Worm (Caenorhabditis elegans) whole organism, L1 larva: ENCODE data around the gene mig-10.
A peak's percentile ranks its signal among the peaks of the same experiment; 100 is the strongest.

Source experiments
- blmp-1 ChIP-seq: fragments of 150-350 bp; optimal IDR thresholded peaks from 2 replicates; lab custom pipeline; 2014; ENCODE audit warnings: missing biosample characterization, missing genetic modification characterization
- ceh-63 ChIP-seq: fragments of 200-800 bp; sonication (Bioruptor generic); optimal IDR thresholded peaks from 2 replicates; lab custom pipeline; 2018; ENCODE audit warnings: mild to moderate bottlenecking, missing genetic modification characterization, missing compliant biosample characterization
- ceh-82 ChIP-seq, 3 experiments: fragments of 150-350 bp in 1 of 3; sonication (generic microtip) in 2 of 3; optimal IDR thresholded peaks; 2 replicates each; lab custom pipeline; 2014 to 2017; ENCODE audit warnings: missing biosample characterization in 3 of 3, missing genetic modification characterization in 3 of 3
- ceh-88 ChIP-seq: fragments of 200-800 bp; sonication (Bioruptor generic); IDR thresholded peaks from 2 replicates; pipeline ENCODE4 v1.3.6; 2022; ENCODE audit warnings: missing genetic modification characterization, missing compliant biosample characterization
- dpl-1 ChIP-seq, 3 experiments: fragments of 150-350 bp in 2 of 3; sonication (generic microtip) in 1 of 3; optimal IDR thresholded peaks; 2 replicates each; lab custom pipeline; 2014 to 2017; ENCODE audit warnings: missing biosample characterization in 3 of 3, missing genetic modification characterization in 3 of 3, missing genetic modification reagents in 3 of 3
- efl-1 ChIP-seq, 4 experiments: fragments of 150-350 bp; optimal IDR thresholded peaks in 3 of 4; peaks in 1 of 4; 1 replicate in 1 of 4; 2 replicates in 3 of 4; lab custom pipeline; 2014; ENCODE audit warnings: missing biosample characterization in 2 of 4, missing genetic modification characterization in 2 of 4, missing genetic modification reagents in 2 of 4
- efl-3 ChIP-seq: fragments of 200-800 bp; sonication (Bioruptor generic); optimal IDR thresholded peaks from 2 replicates; lab custom pipeline; 2018; ENCODE audit warnings: mild to moderate bottlenecking, missing genetic modification characterization, missing compliant biosample characterization
- fkh-4 ChIP-seq: sonication (generic microtip); optimal IDR thresholded peaks from 2 replicates; lab custom pipeline; 2016; ENCODE audit warnings: missing compliant biosample characterization, missing genetic modification characterization, borderline replicate concordance
- hlh-4 ChIP-seq: sonication (generic microtip); optimal IDR thresholded peaks from 2 replicates; lab custom pipeline; 2016; ENCODE audit warnings: mild to moderate bottlenecking, missing genetic modification characterization, missing compliant biosample characterization
- irx-1 ChIP-seq: sonication (generic microtip); optimal IDR thresholded peaks from 2 replicates; lab custom pipeline; 2016; ENCODE audit warnings: missing genetic modification characterization, missing compliant biosample characterization
- lin-15B ChIP-seq: fragments of 150-350 bp; sonication (generic microtip); optimal IDR thresholded peaks from 3 replicates; lab custom pipeline; 2014; ENCODE audit warnings: missing biosample characterization, missing genetic modification characterization
- lin-35 ChIP-seq, 2 experiments: fragments of 150-350 bp; optimal IDR thresholded peaks; 2 replicates each; lab custom pipeline; 2014; ENCODE audit warnings: missing biosample characterization in 2 of 2, missing genetic modification characterization in 2 of 2, missing genetic modification reagents in 2 of 2
- lir-3 ChIP-seq: sonication (generic microtip); optimal IDR thresholded peaks from 2 replicates; lab custom pipeline; 2016; ENCODE audit warnings: mild to moderate bottlenecking, missing genetic modification characterization, moderate library complexity, missing compliant biosample characterization; ENCODE audit not compliant: poor library complexity
- lsy-2 ChIP-seq, 2 experiments: fragments of 150-350 bp; optimal IDR thresholded peaks; 2 replicates each; lab custom pipeline; 2014; ENCODE audit warnings: missing biosample characterization in 2 of 2, missing genetic modification characterization in 2 of 2
- mab-9 ChIP-seq: fragments of 200-800 bp; sonication (Bioruptor generic); IDR thresholded peaks from 2 replicates; pipeline ENCODE4 v1.3.6; 2022; ENCODE audit warnings: missing genetic modification reagents, missing genetic modification characterization, missing compliant biosample characterization
- nhr-12 ChIP-seq: sonication (generic microtip); optimal IDR thresholded peaks from 2 replicates; lab custom pipeline; 2017; ENCODE audit warnings: missing biosample characterization, missing genetic modification characterization
- nhr-20 ChIP-seq: sonication (generic microtip); optimal IDR thresholded peaks from 2 replicates; lab custom pipeline; 2016; ENCODE audit warnings: mild to moderate bottlenecking, missing genetic modification characterization, missing compliant biosample characterization
- nhr-237 ChIP-seq: fragments of 150-350 bp; optimal IDR thresholded peaks from 2 replicates; lab custom pipeline; 2014; ENCODE audit warnings: missing biosample characterization, missing genetic modification characterization
- nhr-28 ChIP-seq: fragments of 150-350 bp; optimal IDR thresholded peaks from 2 replicates; lab custom pipeline; 2014; ENCODE audit warnings: missing biosample characterization, missing genetic modification characterization
- nhr-71 ChIP-seq: sonication (generic microtip); optimal IDR thresholded peaks from 2 replicates; lab custom pipeline; 2016; ENCODE audit warnings: mild to moderate bottlenecking, missing genetic modification characterization, moderate library complexity, missing compliant biosample characterization
- nhr-76 ChIP-seq: sonication (generic microtip); optimal IDR thresholded peaks from 2 replicates; lab custom pipeline; 2017; ENCODE audit warnings: missing biosample characterization, missing genetic modification characterization
- nhr-77 ChIP-seq: fragments of 150-350 bp; optimal IDR thresholded peaks from 2 replicates; lab custom pipeline; 2014; ENCODE audit warnings: missing biosample characterization, missing genetic modification characterization
- nhr-84 ChIP-seq: sonication (generic microtip); optimal IDR thresholded peaks from 2 replicates; lab custom pipeline; 2017; ENCODE audit warnings: missing biosample characterization, missing genetic modification characterization
- nhr-85 ChIP-seq: sonication (generic microtip); peaks from one replicate; lab custom pipeline; 2016; ENCODE audit warnings: missing genetic modification characterization, inconsistent platforms, missing compliant biosample characterization
- nhr-90 ChIP-seq: sonication (generic microtip); optimal IDR thresholded peaks from 2 replicates; lab custom pipeline; 2016; ENCODE audit warnings: mild to moderate bottlenecking, missing genetic modification characterization, missing compliant biosample characterization; ENCODE audit not compliant: poor library complexity
- pag-3 ChIP-seq: sonication (generic microtip); optimal IDR thresholded peaks from 2 replicates; lab custom pipeline; 2017; ENCODE audit warnings: missing genetic modification characterization, mild to moderate bottlenecking, missing compliant biosample characterization, antibody characterized with exemption, borderline replicate concordance; ENCODE audit not compliant: insufficient read depth
- pax-3 ChIP-seq: fragments of 200-800 bp; sonication (Bioruptor generic); optimal IDR thresholded peaks from 2 replicates; lab custom pipeline; 2018; ENCODE audit warnings: mild to moderate bottlenecking, missing genetic modification characterization, moderate library complexity, missing compliant biosample characterization
- pqm-1 ChIP-seq: sonication (generic microtip); optimal IDR thresholded peaks from 3 replicates; lab custom pipeline; 2017; ENCODE audit warnings: missing biosample characterization, missing genetic modification characterization
- rnt-1 ChIP-seq: sonication (generic microtip); optimal IDR thresholded peaks from 2 replicates; lab custom pipeline; 2016; ENCODE audit warnings: mild to moderate bottlenecking, missing genetic modification characterization, moderate library complexity, missing compliant biosample characterization
- skn-1 ChIP-seq: fragments of 150-350 bp; optimal IDR thresholded peaks from 2 replicates; lab custom pipeline; 2014; ENCODE audit warnings: missing biosample characterization, missing genetic modification characterization
- snu-23 ChIP-seq: sonication (generic microtip); optimal IDR thresholded peaks from 2 replicates; lab custom pipeline; 2016; ENCODE audit warnings: missing genetic modification characterization, missing compliant biosample characterization
- sptf-1 ChIP-seq: fragments of 150-350 bp; optimal IDR thresholded peaks from 2 replicates; lab custom pipeline; 2014; ENCODE audit warnings: missing biosample characterization, missing genetic modification characterization
- sup-37 ChIP-seq: fragments of 200-800 bp; sonication (Bioruptor generic); optimal IDR thresholded peaks from 2 replicates; lab custom pipeline; 2018; ENCODE audit warnings: mild to moderate bottlenecking, missing genetic modification characterization, missing compliant biosample characterization
- swsn-7 ChIP-seq: sonication (generic microtip); optimal IDR thresholded peaks from 2 replicates; lab custom pipeline; 2016; ENCODE audit warnings: missing genetic modification characterization, missing compliant biosample characterization
- tbx-2 ChIP-seq: sonication (generic microtip); optimal IDR thresholded peaks from 2 replicates; lab custom pipeline; 2016; ENCODE audit warnings: missing genetic modification characterization, missing compliant biosample characterization
- unc-130 ChIP-seq: fragments of 150-350 bp; optimal IDR thresholded peaks from 2 replicates; lab custom pipeline; 2017; ENCODE audit warnings: missing biosample characterization, missing genetic modification characterization, inconsistent platforms
- unc-30 ChIP-seq: sonication (generic microtip); optimal IDR thresholded peaks from 2 replicates; lab custom pipeline; 2017; ENCODE audit warnings: missing biosample characterization, missing genetic modification characterization
- unc-62 ChIP-seq: fragments of 150-350 bp; optimal IDR thresholded peaks from 2 replicates; lab custom pipeline; 2014; ENCODE audit warnings: missing biosample characterization, missing genetic modification reagents, missing genetic modification characterization
- unc-98 ChIP-seq: fragments of 200-800 bp; sonication (Bioruptor generic); IDR thresholded peaks from 2 replicates; pipeline ENCODE4 v1.3.6; 2022; ENCODE audit warnings: missing genetic modification characterization, missing compliant biosample characterization
- vab-15 ChIP-seq: sonication (generic microtip); optimal IDR thresholded peaks from 2 replicates; lab custom pipeline; 2017; ENCODE audit warnings: missing genotype, mild to moderate bottlenecking, missing genetic modification characterization, missing compliant biosample characterization
- xbp-1 ChIP-seq: sonication (generic microtip); optimal IDR thresholded peaks from 2 replicates; lab custom pipeline; 2016; ENCODE audit warnings: missing genetic modification characterization, missing compliant biosample characterization
- zag-1 ChIP-seq: fragments of 150-350 bp; optimal IDR thresholded peaks from 2 replicates; lab custom pipeline; 2014; ENCODE audit warnings: missing biosample characterization, missing genetic modification characterization
- zip-4 ChIP-seq: fragments of 200-800 bp; sonication (Bioruptor generic); optimal IDR thresholded peaks from 2 replicates; lab custom pipeline; 2018; ENCODE audit warnings: mild to moderate bottlenecking, missing genetic modification characterization, moderate library complexity, missing compliant biosample characterization
- ztf-11 ChIP-seq, 2 experiments: sonication (generic microtip); optimal IDR thresholded peaks; 2 replicates each; lab custom pipeline; 2016 to 2017; ENCODE audit warnings: missing genetic modification characterization in 2 of 2, missing biosample characterization in 1 of 2, missing compliant biosample characterization in 1 of 2
- ztf-4 ChIP-seq: fragments of 150-350 bp; optimal IDR thresholded peaks from 2 replicates; lab custom pipeline; 2014; ENCODE audit warnings: missing biosample characterization, missing genetic modification characterization

The mig-10 gene

ce11 chrIII:8268296-8268695, 10.6 kb upstream of the mig-10 start, which contains the start of the genes F09G8.7 and crn-7:
Gene F09G8.7 (minus strand): TSS chrIII:8268355.
Gene crn-7 (plus strand): TSS chrIII:8268531.
- TF ChIP-seq pax-3 (tag; lab: Kevin White, UChicago) (no peak), rnt-1 (tag; lab: Kevin White, UChicago) (peak; percentile 45), blmp-1 (tag; lab: Kevin White, UChicago) (peak; percentile 46), lir-3 (tag; lab: Kevin White, UChicago) (peak; percentile 24), lsy-2 (tag; optimal IDR thresholded peaks at IDR 0.05; lab: Kevin White, UChicago) (peak in 1 of 2 experiments; percentile 55), nhr-12 (tag; lab: Kevin White, UChicago) (no peak), tbx-2 (no peak), ztf-11 (tag; optimal IDR thresholded peaks at IDR 0.05; lab: Kevin White, UChicago) (no peak), nhr-85 (no peak), ztf-4 (tag; lab: Kevin White, UChicago) (no peak), nhr-84 (no peak), nhr-20 (no peak), ceh-82 (tag; optimal IDR thresholded peaks at IDR 0.05; lab: Kevin White, UChicago) (peak in 1 of 3 experiments; percentile 31), ceh-88 (no peak), sptf-1 (tag; lab: Kevin White, UChicago) (no peak), skn-1 (peak; percentile 25), xbp-1 (tag; lab: Kevin White, UChicago) (no peak), lin-35 (GFP tag; optimal IDR thresholded peaks at IDR 0.05; lab: Kevin White, UChicago) (peak; percentile 23 to 31), lin-15B (tag; lab: Kevin White, UChicago) (peak; percentile 15), efl-1 (optimal IDR thresholded peaks at IDR 0.05; lab: Kevin White, UChicago) (peak; percentile 32 to 36), efl-1 (GFP tag; optimal IDR thresholded peaks at IDR 0.05 in 1 of 2; lab: Kevin White, UChicago) (peak in 1 of 2 experiments; percentile 17), dpl-1 (GFP tag; optimal IDR thresholded peaks at IDR 0.05; lab: Kevin White, UChicago) (peak in 2 of 3 experiments; percentile 36 to 44), unc-130 (no peak), zip-4 (GFP tag; lab: Kevin White, UChicago) (no peak), nhr-237 (tag; lab: Kevin White, UChicago) (no peak), unc-62 (no peak), nhr-76 (no peak), snu-23 (GFP tag; lab: Kevin White, UChicago) (peak; percentile 33)

- TF ChIP-seq fkh-4 (no peak), nhr-85 (no peak), irx-1 (tag; lab: Kevin White, UChicago) (no peak), unc-62 (no peak), zip-4 (GFP tag; lab: Kevin White, UChicago) (no peak), unc-98 (no peak), pag-3 (tag; lab: Kevin White, UChicago) (no peak), efl-1 (optimal IDR thresholded peaks at IDR 0.05; lab: Kevin White, UChicago) (no peak), efl-1 (GFP tag; optimal IDR thresholded peaks at IDR 0.05 in 1 of 2; lab: Kevin White, UChicago) (no peak), nhr-28 (tag; lab: Kevin White, UChicago) (no peak), zag-1 (tag; lab: Kevin White, UChicago) (no peak)
Observed at ce11 chrIII:8271676-8272225, 7.2 kb upstream of the mig-10 start, which contains the start of the genes mps-4 and F09G8.10. Gene mps-4 (minus strand): TSS chrIII:8271776. Gene F09G8.10 (minus strand): TSS chrIII:8272175.

ce11 chrIII:8275871-8276270, 3.0 kb upstream of the mig-10 start, which contains the start of gene clec-160:
Gene clec-160 (minus strand): TSS chrIII:8275971.
- TF ChIP-seq sup-37 (GFP tag; lab: Kevin White, UChicago) (no peak), nhr-77 (tag; lab: Kevin White, UChicago) (no peak), unc-30 (tag; lab: Kevin White, UChicago) (no peak)

ce11 chrIII:8279567-8279966, 666 bp downstream of the mig-10 start:
- no peak for TF ChIP-seq hlh-4 (tag; lab: Kevin White, UChicago)
- no peak for TF ChIP-seq ceh-63 (GFP tag; lab: Kevin White, UChicago)
- no peak for TF ChIP-seq sptf-1 (tag; lab: Kevin White, UChicago)
- TF ChIP-seq unc-30 (tag; lab: Kevin White, UChicago): no peak
- no peak for TF ChIP-seq nhr-90 (tag; lab: Kevin White, UChicago)
- no peak for TF ChIP-seq pqm-1 (tag; lab: Kevin White, UChicago)
- TF ChIP-seq efl-3 (GFP tag; lab: Kevin White, UChicago): no peak
- no peak for TF ChIP-seq nhr-71 (tag; lab: Kevin White, UChicago)
- no peak for TF ChIP-seq swsn-7 (tag; lab: Kevin White, UChicago)
- TF ChIP-seq vab-15 (tag; lab: Kevin White, UChicago): no peak
- TF ChIP-seq mab-9 (GFP tag; lab: Robert Waterston, UW): no peak
- no peak for TF ChIP-seq ceh-82 (tag; optimal IDR thresholded peaks at IDR 0.05; lab: Kevin White, UChicago)
